Worm (Caenorhabditis elegans) whole organism, early embryonic: ENCODE results near the gene Y105C5B.1413.

ENCODE experiments used
- F13C5.2 ChIP-seq: sonication (generic microtip); optimal IDR thresholded peaks from 2 replicates; lab custom pipeline; 2017; ENCODE audit warnings: mild to moderate bottlenecking, missing genetic modification characterization, inconsistent platforms, missing compliant biosample characterization
- aly-1 ChIP-seq: sonication (generic microtip); optimal IDR thresholded peaks from 2 replicates; lab custom pipeline; 2016; ENCODE audit warnings: missing genetic modification characterization, missing compliant biosample characterization
- ama-1 ChIP-seq: fragments of 150-350 bp; optimal IDR thresholded peaks from 2 replicates; lab custom pipeline; 2014
- ceh-13 ChIP-seq: fragments of 200-800 bp; sonication (Bioruptor generic); optimal IDR thresholded peaks from 2 replicates; lab custom pipeline; 2018; ENCODE audit warnings: mild to moderate bottlenecking, missing genetic modification characterization, missing compliant biosample characterization
- flt-1 ChIP-seq: fragments of 200-800 bp; sonication (Bioruptor generic); IDR thresholded peaks from 2 replicates; pipeline ENCODE4 v1.3.6; 2022; ENCODE audit warnings: missing genetic modification characterization, missing compliant biosample characterization
- hnd-1 ChIP-seq: sonication (generic microtip); optimal IDR thresholded peaks from 2 replicates; lab custom pipeline; 2016; ENCODE audit warnings: missing genetic modification characterization, missing compliant biosample characterization

- TF ChIP-seq ama-1 (lab: Kevin White, UChicago) (no peak), aly-1 (tag; lab: Kevin White, UChicago) (no peak), F13C5.2 (tag; lab: Kevin White, UChicago) (no peak), hnd-1 (no peak), flt-1 (GFP tag; lab: Robert Waterston, UW) (no peak), ceh-13 (GFP tag; lab: Kevin White, UChicago) (no peak)
Measured at ce11 chrIV:16233028-16233427, 48.6 kb upstream of the Y105C5B.1413 start, which contains the start of the genes hpa-1 and irld-39.
